Worm (Caenorhabditis elegans) whole organism, midembryonic: ENCODE measurements around the gene clec-139.

Experiments used
- T22C8.4 ChIP-seq: fragments of 200-800 bp; sonication (Bioruptor generic); IDR thresholded peaks from 2 replicates; pipeline ENCODE4 v1.3.6; 2022; ENCODE audit warnings: missing genetic modification characterization, missing compliant biosample characterization
- cog-1 ChIP-seq: sonication (generic microtip); optimal IDR thresholded peaks from 2 replicates; lab custom pipeline; 2016; ENCODE audit warnings: missing genetic modification characterization, missing compliant biosample characterization
- flt-1 ChIP-seq: fragments of 200-800 bp; sonication (Bioruptor generic); IDR thresholded peaks from 2 replicates; pipeline ENCODE4 v1.3.6; 2022; ENCODE audit warnings: missing genetic modification characterization, missing compliant biosample characterization
- klf-2 ChIP-seq: fragments of 200-800 bp; sonication (Bioruptor generic); conservative IDR thresholded peaks from 2 replicates; pipeline ENCODE4 v1.3.6; 2022; ENCODE audit warnings: missing genetic modification reagents, missing genetic modification characterization, missing compliant biosample characterization
- med-1 ChIP-seq: sonication (generic microtip); optimal IDR thresholded peaks from 2 replicates; lab custom pipeline; 2017; ENCODE audit warnings: missing genetic modification characterization, mild to moderate bottlenecking, missing compliant biosample characterization, antibody characterized with exemption, missing genetic modification reagents; ENCODE audit not compliant: insufficient read depth
- ref-1 ChIP-seq: fragments of 200-800 bp; sonication (Bioruptor generic); conservative IDR thresholded peaks from 2 replicates; pipeline ENCODE4 v1.3.6; 2022; ENCODE audit warnings: missing genetic modification reagents, missing genetic modification characterization, missing compliant biosample characterization
- tab-1 ChIP-seq: fragments of 200-800 bp; sonication (Bioruptor generic); IDR thresholded peaks from 2 replicates; pipeline ENCODE4 v1.3.6; 2022; ENCODE audit warnings: missing genetic modification characterization, missing compliant biosample characterization
- ztf-23 ChIP-seq: fragments of 200-800 bp; sonication (Bioruptor generic); IDR thresholded peaks from 2 replicates; pipeline ENCODE4 v1.3.6; 2022; ENCODE audit warnings: missing genetic modification reagents, missing genetic modification characterization, missing compliant biosample characterization
- ztf-29 ChIP-seq: fragments of 200-800 bp; sonication (Bioruptor generic); IDR thresholded peaks from 2 replicates; pipeline ENCODE4 v1.3.6; 2022; ENCODE audit warnings: missing genetic modification reagents, missing genetic modification characterization, missing compliant biosample characterization

Gene clec-139

ce11 chrII:4638891-4639290 is 17.3 kb upstream of the clec-139 start:
- no peak for TF ChIP-seq T22C8.4 (GFP tag; lab: Robert Waterston, UW)
- TF ChIP-seq ztf-23 (GFP tag; lab: Robert Waterston, UW), result no peak
- TF ChIP-seq ref-1 (GFP tag; lab: Robert Waterston, UW), result no peak
- no peak for TF ChIP-seq cog-1 (tag; lab: Kevin White, UChicago)
- no peak for TF ChIP-seq flt-1
- no peak for TF ChIP-seq tab-1

- TF ChIP-seq med-1, result no peak
- no peak for TF ChIP-seq T22C8.4 (GFP tag; lab: Robert Waterston, UW)
- no peak for TF ChIP-seq klf-2
- no peak for TF ChIP-seq tab-1
- TF ChIP-seq cog-1 (tag; lab: Kevin White, UChicago), result no peak
- TF ChIP-seq flt-1, result no peak
- TF ChIP-seq ref-1 (GFP tag; lab: Robert Waterston, UW), result no peak
- TF ChIP-seq ztf-23 (GFP tag; lab: Robert Waterston, UW), result no peak
- TF ChIP-seq ztf-29 (GFP tag; lab: Robert Waterston, UW), result no peak
Measured at ce11 chrII:4638241-4638640, 16.7 kb upstream of the clec-139 start, which contains the start of gene che-10. Gene che-10, minus strand, starts transcription at chrII:4638341.

- TF ChIP-seq ztf-29 (GFP tag; lab: Robert Waterston, UW), result no peak
- no peak for TF ChIP-seq ref-1 (GFP tag; lab: Robert Waterston, UW)
Measured at ce11 chrII:4631479-4631878, 9.9 kb upstream of the clec-139 start.

- no peak for TF ChIP-seq ztf-29 (GFP tag; lab: Robert Waterston, UW)
- TF ChIP-seq T22C8.4 (GFP tag; lab: Robert Waterston, UW), result no peak
- no peak for TF ChIP-seq cog-1 (tag; lab: Kevin White, UChicago)
- no peak for TF ChIP-seq ztf-23 (GFP tag; lab: Robert Waterston, UW)
- TF ChIP-seq tab-1, result no peak
- no peak for TF ChIP-seq ref-1 (GFP tag; lab: Robert Waterston, UW)
- TF ChIP-seq med-1, result no peak
Measured at ce11 chrII:4626606-4627005, 5.1 kb upstream of the clec-139 start, which contains the start of gene F35D11.1. Gene F35D11.1, plus strand, starts transcription at chrII:4626906.

- no peak for TF ChIP-seq ztf-29 (GFP tag; lab: Robert Waterston, UW)
- TF ChIP-seq cog-1 (tag; lab: Kevin White, UChicago), result no peak
- no peak for TF ChIP-seq tab-1
- no peak for TF ChIP-seq klf-2
Measured at ce11 chrII:4619700-4620099, 1.9 kb downstream of the clec-139 start, which contains the start of gene clec-138. Gene clec-138, minus strand, starts transcription at chrII:4619800.

- no peak for TF ChIP-seq klf-2
- TF ChIP-seq med-1, result no peak
- TF ChIP-seq ztf-29 (GFP tag; lab: Robert Waterston, UW), result no peak
- TF ChIP-seq ref-1 (GFP tag; lab: Robert Waterston, UW), result no peak
- no peak for TF ChIP-seq cog-1 (tag; lab: Kevin White, UChicago)
- TF ChIP-seq ztf-23 (GFP tag; lab: Robert Waterston, UW), result no peak
- TF ChIP-seq T22C8.4 (GFP tag; lab: Robert Waterston, UW), result no peak
- TF ChIP-seq tab-1, result no peak
- no peak for TF ChIP-seq flt-1
Measured at ce11 chrII:4617990-4618389, 3.6 kb downstream of the clec-139 start, which contains the start of gene clec-137. Gene clec-137, minus strand, starts transcription at chrII:4618090.

- no peak for TF ChIP-seq tab-1
- TF ChIP-seq flt-1, result no peak
- TF ChIP-seq med-1, result no peak
- TF ChIP-seq T22C8.4 (GFP tag; lab: Robert Waterston, UW), result no peak
- no peak for TF ChIP-seq klf-2
- TF ChIP-seq ztf-23 (GFP tag; lab: Robert Waterston, UW), result no peak
- TF ChIP-seq cog-1 (tag; lab: Kevin White, UChicago), result no peak
- TF ChIP-seq ref-1 (GFP tag; lab: Robert Waterston, UW), result no peak
- no peak for TF ChIP-seq ztf-29 (GFP tag; lab: Robert Waterston, UW)
Measured at ce11 chrII:4616443-4616842, 5.1 kb downstream of the clec-139 start, which contains the start of gene clec-136. Gene clec-136, minus strand, starts transcription at chrII:4616543.

- TF ChIP-seq tab-1, result no peak
- no peak for TF ChIP-seq ztf-29 (GFP tag; lab: Robert Waterston, UW)
- TF ChIP-seq T22C8.4 (GFP tag; lab: Robert Waterston, UW), result no peak
- no peak for TF ChIP-seq klf-2
- TF ChIP-seq med-1, result no peak
- no peak for TF ChIP-seq cog-1 (tag; lab: Kevin White, UChicago)
- TF ChIP-seq ref-1 (GFP tag; lab: Robert Waterston, UW), result no peak
- no peak for TF ChIP-seq flt-1
- no peak for TF ChIP-seq ztf-23 (GFP tag; lab: Robert Waterston, UW)
Measured at ce11 chrII:4612694-4613093, 8.9 kb downstream of the clec-139 start, which contains the start of gene pqn-35. Gene pqn-35, plus strand, starts transcription at chrII:4612994.

- no peak for TF ChIP-seq cog-1 (tag; lab: Kevin White, UChicago)
Measured at ce11 chrII:4608073-4608472, 13.5 kb downstream of the clec-139 start, which contains the start of gene F35D11.3. Gene F35D11.3, plus strand, starts transcription at chrII:4608372.

ce11 chrII:4606687-4607297 is 14.8 kb downstream of the clec-139 start:
- TF ChIP-seq cog-1 (tag; lab: Kevin White, UChicago), result no peak
- no peak for TF ChIP-seq ztf-23 (GFP tag; lab: Robert Waterston, UW)
- no peak for TF ChIP-seq T22C8.4 (GFP tag; lab: Robert Waterston, UW)
- TF ChIP-seq ztf-29 (GFP tag; lab: Robert Waterston, UW), result no peak
- no peak for TF ChIP-seq med-1
- no peak for TF ChIP-seq tab-1
- no peak for TF ChIP-seq ref-1 (GFP tag; lab: Robert Waterston, UW)
- no peak for TF ChIP-seq klf-2
- no peak for TF ChIP-seq flt-1

- TF ChIP-seq ref-1 (GFP tag; lab: Robert Waterston, UW), result no peak
- TF ChIP-seq med-1, result no peak
- TF ChIP-seq klf-2, result no peak
- TF ChIP-seq flt-1, result no peak
- TF ChIP-seq ztf-23 (GFP tag; lab: Robert Waterston, UW), result no peak
- TF ChIP-seq tab-1, result no peak
- TF ChIP-seq ztf-29 (GFP tag; lab: Robert Waterston, UW), result no peak
- TF ChIP-seq T22C8.4 (GFP tag; lab: Robert Waterston, UW), result no peak
- no peak for TF ChIP-seq cog-1 (tag; lab: Kevin White, UChicago)
Measured at ce11 chrII:4604680-4605079, 16.9 kb downstream of the clec-139 start.
